Fruit fly (Drosophila melanogaster) whole organism, pupa: ENCODE results near the gene fit.
A peak's percentile ranks its signal among the peaks of the same experiment; 100 is the strongest.

Source experiments
- CG10348 ChIP-seq: fragments of 200-800 bp; sonication (Bioruptor generic); IDR thresholded peaks from 2 replicates; pipeline ENCODE4 v1.3.6; 2022; ENCODE audit warnings: missing biosample characterization, missing genetic modification characterization
- CG12605 ChIP-seq: fragments of 200-800 bp; sonication (Bioruptor generic); IDR thresholded peaks from 2 replicates; pipeline ENCODE4 v1.3.6; 2022; ENCODE audit warnings: missing biosample characterization, missing genetic modification characterization
- CG13204 ChIP-seq: fragments of 200-800 bp; sonication (Bioruptor generic); optimal IDR thresholded peaks from 2 replicates; lab custom pipeline; 2018; ENCODE audit warnings: missing biosample characterization, mild to moderate bottlenecking, missing genetic modification characterization, moderate library complexity
- CG14655 ChIP-seq: fragments of 200-800 bp; sonication (Bioruptor generic); optimal IDR thresholded peaks from 3 replicates; lab custom pipeline; 2017; ENCODE audit warnings: mild to moderate bottlenecking, missing biosample characterization, missing genetic modification reagents, missing genetic modification characterization
- CG15710 ChIP-seq: fragments of 200-800 bp; sonication (Bioruptor generic); optimal IDR thresholded peaks from 2 replicates; lab custom pipeline; 2018; ENCODE audit warnings: missing biosample characterization, mild to moderate bottlenecking, missing genetic modification characterization, moderate library complexity
- CG17806 ChIP-seq: fragments of 200-800 bp; sonication (Bioruptor generic); optimal IDR thresholded peaks from 2 replicates; lab custom pipeline; 2018; ENCODE audit warnings: missing biosample characterization, mild to moderate bottlenecking, missing genetic modification characterization, moderate library complexity
- CG32121 ChIP-seq: fragments of 200-800 bp; sonication (Bioruptor generic); IDR thresholded peaks from 2 replicates; pipeline ENCODE4 v1.3.6; 2022; ENCODE audit warnings: missing biosample characterization, missing genetic modification characterization
- CG34367 ChIP-seq: fragments of 200-800 bp; sonication (Bioruptor generic); optimal IDR thresholded peaks from 2 replicates; lab custom pipeline; 2018; ENCODE audit warnings: missing biosample characterization, mild to moderate bottlenecking, missing genetic modification characterization
- CG4496 ChIP-seq: fragments of 200-800 bp; sonication (Bioruptor generic); IDR thresholded peaks from 3 replicates; pipeline ENCODE4 v1.3.6; 2022; ENCODE audit warnings: missing biosample characterization, missing genetic modification characterization
- CG8159 ChIP-seq: fragments of 200-800 bp; sonication (Bioruptor generic); optimal IDR thresholded peaks from 3 replicates; lab custom pipeline; 2018; ENCODE audit warnings: missing biosample characterization, mild to moderate bottlenecking, missing genetic modification characterization, moderate library complexity
- CG8301 ChIP-seq: fragments of 200-800 bp; sonication (Bioruptor generic); optimal IDR thresholded peaks from 2 replicates; lab custom pipeline; 2018; ENCODE audit warnings: missing biosample characterization, mild to moderate bottlenecking, missing genetic modification characterization
- CG9948 ChIP-seq: fragments of 200-800 bp; sonication (Bioruptor generic); optimal IDR thresholded peaks from 2 replicates; lab custom pipeline; 2018; ENCODE audit warnings: missing biosample characterization, mild to moderate bottlenecking, missing genetic modification characterization, moderate library complexity
- D1 ChIP-seq: fragments of 200-800 bp; sonication (Bioruptor generic); optimal IDR thresholded peaks from 2 replicates; lab custom pipeline; 2018; ENCODE audit warnings: missing biosample characterization, mild to moderate bottlenecking, missing genetic modification characterization, moderate library complexity
- EcR ChIP-seq: fragments of 200-800 bp; sonication (Bioruptor generic); optimal IDR thresholded peaks from 3 replicates; lab custom pipeline; 2019; ENCODE audit warnings: missing biosample characterization, missing genetic modification characterization, mild to moderate bottlenecking, moderate library complexity, missing genetic modification reagents
- Ets98B ChIP-seq: fragments of 200-800 bp; sonication (Bioruptor generic); IDR thresholded peaks from 2 replicates; pipeline ENCODE4 v1.3.6; 2022; ENCODE audit warnings: missing biosample characterization, missing genetic modification characterization
- Pif1A ChIP-seq: fragments of 200-800 bp; sonication (Bioruptor generic); optimal IDR thresholded peaks from 3 replicates; lab custom pipeline; 2016; ENCODE audit warnings: missing biosample characterization, missing genetic modification characterization
- Pif1B ChIP-seq: fragments of 200-800 bp; sonication (Bioruptor generic); optimal IDR thresholded peaks from 3 replicates; lab custom pipeline; 2016; ENCODE audit warnings: missing biosample characterization, missing genetic modification characterization
- Snoo ChIP-seq: fragments of 200-800 bp; sonication (Bioruptor generic); optimal IDR thresholded peaks from 3 replicates; lab custom pipeline; 2017; ENCODE audit warnings: missing biosample characterization, mild to moderate bottlenecking, missing genetic modification characterization, inconsistent platforms
- fd96Ca ChIP-seq: fragments of 200-800 bp; sonication (Bioruptor generic); IDR thresholded peaks from 3 replicates; pipeline ENCODE4 v1.3.6; 2022; ENCODE audit warnings: missing biosample characterization, missing genetic modification characterization
- gl ChIP-seq: fragments of 200-800 bp; sonication (Bioruptor generic); optimal IDR thresholded peaks from 2 replicates; lab custom pipeline; 2018; ENCODE audit warnings: missing biosample characterization, mild to moderate bottlenecking, missing genetic modification characterization
- rn ChIP-seq: fragments of 200-800 bp; sonication (Bioruptor generic); IDR thresholded peaks from 2 replicates; pipeline ENCODE4 v1.3.6; 2022; ENCODE audit warnings: missing biosample characterization, missing genetic modification characterization

fit gene

DNA sequence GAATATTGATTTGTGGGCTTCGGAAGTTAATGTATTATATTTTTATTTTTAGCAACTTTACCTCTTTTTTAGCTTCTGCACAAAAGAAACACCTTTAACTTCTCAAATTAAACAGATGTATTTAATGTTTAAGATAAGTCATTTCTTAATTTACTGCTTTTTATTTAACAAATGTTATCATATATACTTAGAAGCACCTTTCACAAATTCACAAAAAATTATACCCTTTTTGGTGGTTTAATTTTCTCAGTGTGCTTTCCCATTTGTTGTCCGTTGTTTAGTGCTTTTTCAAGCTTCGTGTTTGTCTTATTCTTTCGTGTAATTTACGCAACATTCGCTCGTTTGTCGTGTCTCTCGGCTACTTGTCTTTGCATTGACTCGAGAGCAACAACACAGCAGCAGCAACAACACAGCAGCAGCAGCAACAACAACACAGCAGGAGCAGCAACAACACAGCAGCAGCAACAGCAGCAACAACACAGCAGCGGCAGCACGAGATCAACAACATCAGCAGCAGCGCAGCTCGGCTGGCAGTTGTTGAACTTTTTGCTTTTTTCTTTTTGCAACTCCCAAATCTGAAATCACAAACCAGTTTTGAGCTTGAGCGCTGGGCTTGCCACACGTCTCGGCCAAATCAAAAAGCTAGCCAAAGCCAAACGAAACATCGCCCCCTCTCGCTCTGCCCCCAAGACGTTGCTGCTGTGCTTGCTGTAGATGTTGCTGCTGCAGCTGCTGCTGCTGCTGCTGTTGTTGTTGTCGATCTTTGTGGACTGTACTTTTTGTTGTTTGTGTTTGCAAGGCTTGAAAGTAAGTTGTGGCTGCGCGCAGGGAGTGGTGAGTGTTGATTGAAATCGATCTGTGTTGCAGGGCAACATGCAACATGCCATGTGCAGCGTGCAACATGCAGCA lies 46.9 kb downstream of the fit start:
- TF ChIP-seq CG34367 (tag; lab: Kevin White, UChicago) (no peak), CG8159 (tag; lab: Kevin White, UChicago) (peak; percentile 85), Pif1A (GFP tag; lab: Kevin White, UChicago) (no peak), D1 (tag; lab: Kevin White, UChicago) (peak; percentile 76), CG12605 (GFP tag; lab: Robert Waterston, UW) (peak; percentile 30; the same call in 1 of the 2 replicates), rn (0 out of 2 replicates have a peak, but pooled peaks have one; percentile 36), gl (tag; lab: Kevin White, UChicago) (peak; percentile 20), CG9948 (tag; lab: Kevin White, UChicago) (peak; percentile 28), CG17806 (tag; lab: Kevin White, UChicago) (peak; percentile 86), Pif1B (peak; percentile 66), CG10348 (GFP tag; lab: Robert Waterston, UW) (no peak), CG8301 (tag; lab: Kevin White, UChicago) (peak; percentile 89), CG14655 (GFP tag; lab: Kevin White, UChicago) (peak; percentile 88), Snoo (tag; lab: Kevin White, UChicago) (no peak), CG15710 (tag; lab: Kevin White, UChicago) (no peak), fd96Ca (no peak; the same call in 1 of the 3 replicates), Ets98B (peak; percentile 82), EcR (GFP tag; lab: Kevin White, UChicago) (peak; percentile 98), CG13204 (GFP tag; lab: Kevin White, UChicago) (peak; percentile 83), CG32121 (peak; percentile 46; the same call in 1 of the 2 replicates), CG4496 (peak; percentile 84)

DNA sequence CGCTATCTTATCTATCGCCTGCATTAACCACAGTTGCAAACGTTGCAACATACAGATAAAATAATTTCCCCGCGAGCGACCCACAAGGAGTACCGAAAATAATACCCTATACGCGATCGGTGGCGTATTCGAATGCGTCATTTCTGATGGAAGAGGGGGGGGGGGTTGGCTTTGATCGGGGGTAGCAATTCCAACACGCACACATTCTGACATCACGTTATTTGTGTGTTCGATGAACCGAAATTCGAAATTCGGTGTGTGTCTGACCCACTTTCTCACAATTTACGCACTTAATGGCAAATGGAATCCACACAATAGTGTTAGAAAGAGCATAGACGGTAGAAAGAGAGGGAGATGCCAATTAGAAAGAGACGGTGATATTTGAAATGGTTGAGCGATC lies 47.6 kb downstream of the fit start:
- TF ChIP-seq CG8159 (tag; lab: Kevin White, UChicago) (no peak), CG17806 (tag; lab: Kevin White, UChicago) (no peak), rn (no peak), CG14655 (GFP tag; lab: Kevin White, UChicago) (no peak), CG13204 (GFP tag; lab: Kevin White, UChicago) (no peak)

DNA sequence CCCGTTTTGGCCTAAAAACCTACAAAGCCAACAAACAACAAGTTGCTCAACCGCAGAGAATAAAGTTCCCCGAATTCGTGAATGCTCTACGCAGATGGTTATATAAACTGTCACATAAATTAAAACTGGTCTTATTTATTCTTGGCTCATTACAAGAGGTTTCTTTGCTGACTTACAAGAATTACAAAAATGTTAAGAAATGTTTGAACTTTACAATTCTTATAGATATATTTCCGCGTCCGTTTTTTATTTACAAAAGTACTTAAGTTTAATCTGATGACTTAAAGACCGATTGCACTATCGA lies 48.1 kb downstream of the fit start:
- TF ChIP-seq CG9948 (tag; lab: Kevin White, UChicago) (no peak), CG12605 (GFP tag; lab: Robert Waterston, UW) (no peak), Snoo (tag; lab: Kevin White, UChicago) (no peak), Ets98B (peak; percentile 63), CG17806 (tag; lab: Kevin White, UChicago) (no peak), CG8301 (tag; lab: Kevin White, UChicago) (peak; percentile 8), EcR (GFP tag; lab: Kevin White, UChicago) (no peak), fd96Ca (peak; percentile 38; the same call in 2 of the 3 replicates)

DNA sequence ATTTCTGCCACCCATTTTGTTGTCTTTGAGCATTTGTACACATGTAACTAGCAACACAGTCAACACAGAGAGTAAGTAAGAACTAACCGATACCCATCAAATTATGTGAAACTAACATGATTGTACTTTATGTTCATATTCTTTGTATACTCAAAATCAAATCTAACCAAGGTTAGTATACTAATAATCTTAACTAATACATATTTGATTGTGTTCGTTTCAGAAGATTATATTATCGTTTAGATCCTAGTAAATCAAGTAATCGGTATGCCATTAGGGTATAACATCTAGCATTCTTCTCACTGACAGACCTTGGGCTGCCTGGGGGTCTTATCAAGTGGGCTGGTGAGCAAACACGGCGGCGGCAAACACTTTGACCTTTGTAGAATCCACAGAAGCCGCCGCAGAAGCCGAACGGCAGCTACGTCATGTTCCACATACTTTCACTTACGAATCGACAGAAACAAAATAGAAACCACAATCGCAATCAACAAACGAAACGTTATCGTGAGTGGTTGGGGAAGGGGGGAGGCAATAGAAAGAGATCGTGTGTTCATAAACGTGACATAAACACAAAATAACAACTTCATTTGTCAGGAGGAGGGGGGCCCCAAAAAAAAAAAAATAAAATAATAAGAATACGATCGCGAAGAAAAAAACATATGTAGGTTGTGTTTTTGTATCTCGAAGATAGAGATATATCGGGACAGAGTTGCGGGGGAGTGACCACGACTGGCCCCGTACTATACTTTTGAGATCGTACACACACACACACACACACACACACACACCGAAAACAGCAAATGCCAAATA lies 48.7 kb downstream of the fit start:
- TF ChIP-seq D1 (tag; lab: Kevin White, UChicago) (no peak), EcR (GFP tag; lab: Kevin White, UChicago) (no peak), CG10348 (GFP tag; lab: Robert Waterston, UW) (no peak), CG8159 (tag; lab: Kevin White, UChicago) (no peak), CG15710 (tag; lab: Kevin White, UChicago) (no peak), CG17806 (tag; lab: Kevin White, UChicago) (no peak), CG4496 (peak; percentile 50; the same call in 1 of the 3 replicates)

DNA sequence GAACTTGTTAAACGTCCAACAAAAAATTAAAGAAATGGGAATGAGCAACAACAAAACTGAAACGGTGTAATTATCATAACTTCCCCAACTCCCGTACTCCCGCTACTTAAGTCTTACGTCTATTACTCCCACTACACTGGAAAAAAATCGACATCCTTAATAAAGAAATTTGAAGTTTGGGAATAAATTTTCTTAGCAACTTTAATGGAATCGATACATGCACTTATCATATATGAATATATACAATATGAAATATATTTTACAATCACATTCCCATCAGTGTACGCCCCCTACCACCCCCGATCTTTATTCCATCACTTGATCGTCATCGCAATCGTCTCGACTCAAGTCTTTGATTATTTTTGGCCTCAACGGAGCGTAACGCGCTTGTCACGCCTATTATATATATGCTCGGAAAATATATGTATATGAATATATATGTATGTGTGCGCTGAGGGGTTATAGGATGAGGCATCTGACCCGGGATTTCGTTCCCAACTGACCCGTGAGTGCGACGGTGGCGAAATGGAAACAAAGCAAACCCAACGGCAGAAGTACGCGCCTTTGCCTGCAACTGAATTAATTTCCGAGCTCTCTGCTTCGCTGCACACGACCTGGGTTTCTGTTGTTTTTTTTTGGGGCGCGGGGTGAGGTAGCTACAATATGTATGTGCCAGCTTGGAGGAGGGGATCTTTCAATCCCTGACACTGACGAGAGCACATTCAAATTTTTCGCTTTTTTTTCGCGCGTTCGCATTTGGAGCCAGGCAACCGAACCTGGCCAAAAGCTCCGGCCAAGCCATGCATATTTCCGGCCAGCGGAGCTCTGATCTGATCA lies 49.8 kb downstream of the fit start:
- TF ChIP-seq CG32121 (no peak), EcR (GFP tag; lab: Kevin White, UChicago) (no peak), CG8159 (tag; lab: Kevin White, UChicago) (no peak), CG12605 (GFP tag; lab: Robert Waterston, UW) (no peak), Snoo (tag; lab: Kevin White, UChicago) (no peak), CG34367 (tag; lab: Kevin White, UChicago) (peak; percentile 9), CG9948 (tag; lab: Kevin White, UChicago) (no peak), Pif1B (peak; percentile 28), CG17806 (tag; lab: Kevin White, UChicago) (no peak)
